Worm (Caenorhabditis elegans) whole organism, young adult: ENCODE results near the gene best-17.

Experiments used
- C06A6.2 ChIP-seq: fragments of 200-800 bp; sonication (Bioruptor generic); conservative IDR thresholded peaks from 2 replicates; pipeline ENCODE4 v1.3.6; 2022; ENCODE audit warnings: missing genetic modification characterization, missing compliant biosample characterization
- F37B4.10 ChIP-seq: fragments of 200-800 bp; sonication (Bioruptor generic); IDR thresholded peaks from 2 replicates; pipeline ENCODE4 v1.3.6; 2022; ENCODE audit warnings: missing genetic modification characterization, missing compliant biosample characterization
- K12H6.12 ChIP-seq: fragments of 200-800 bp; sonication (Bioruptor generic); optimal IDR thresholded peaks from 2 replicates; lab custom pipeline; 2018; ENCODE audit warnings: mild to moderate bottlenecking, missing genetic modification characterization, missing compliant biosample characterization
- T26A5.8 ChIP-seq: sonication (generic microtip); optimal IDR thresholded peaks from 2 replicates; lab custom pipeline; 2016; ENCODE audit warnings: missing genetic modification characterization, missing compliant biosample characterization
- Y53G8AR.9 ChIP-seq: fragments of 200-800 bp; sonication (Bioruptor generic); conservative IDR thresholded peaks from 2 replicates; pipeline ENCODE4 v1.3.6; 2022; ENCODE audit warnings: missing genetic modification reagents, missing genetic modification characterization, missing compliant biosample characterization
- ama-1 ChIP-seq, 3 experiments: fragments of 150-350 bp in 1 of 3; sonication (generic microtip) in 2 of 3; optimal IDR thresholded peaks; 2 replicates each; lab custom pipeline; 2014 to 2018; ENCODE audit warnings: missing biosample characterization in 2 of 3, missing genetic modification characterization in 2 of 3, missing genetic modification reagents in 2 of 3
- aptf-2 ChIP-seq: fragments of 200-800 bp; sonication (Bioruptor generic); conservative IDR thresholded peaks from 2 replicates; pipeline ENCODE4 v1.3.6; 2022; ENCODE audit warnings: missing genetic modification reagents, missing genetic modification characterization, missing compliant biosample characterization
- attf-5 ChIP-seq: fragments of 200-800 bp; sonication (Bioruptor generic); optimal IDR thresholded peaks from 2 replicates; lab custom pipeline; 2018; ENCODE audit warnings: mild to moderate bottlenecking, missing genetic modification characterization, missing compliant biosample characterization
- cebp-1 ChIP-seq, 2 experiments: fragments of 200-800 bp in 1 of 2; sonication (Bioruptor generic) in 1 of 2; sonication (generic microtip) in 1 of 2; IDR thresholded peaks in 1 of 2; optimal IDR thresholded peaks in 1 of 2; 2 replicates each; pipeline versions ENCODE4 v1.3.6 to Lab custom; 2017 to 2022; ENCODE audit warnings: missing compliant biosample characterization in 2 of 2, missing genetic modification characterization in 2 of 2, mild to moderate bottlenecking in 1 of 2, missing genetic modification reagents in 1 of 2, moderate library complexity in 1 of 2
- ceh-100 ChIP-seq: fragments of 200-800 bp; sonication (Bioruptor generic); IDR thresholded peaks from 2 replicates; pipeline ENCODE4 v1.3.6; 2022; ENCODE audit warnings: missing genetic modification reagents, missing genetic modification characterization, missing compliant biosample characterization
- ceh-27 ChIP-seq: fragments of 200-800 bp; sonication (Bioruptor generic); optimal IDR thresholded peaks from 2 replicates; lab custom pipeline; 2018; ENCODE audit warnings: mild to moderate bottlenecking, missing genetic modification characterization, moderate library complexity, missing compliant biosample characterization
- chd-7 ChIP-seq: sonication (generic microtip); optimal IDR thresholded peaks from 2 replicates; lab custom pipeline; 2016; ENCODE audit warnings: mild to moderate bottlenecking, missing genetic modification characterization, moderate library complexity, missing compliant biosample characterization
- efl-1 ChIP-seq: fragments of 150-350 bp; optimal IDR thresholded peaks from 2 replicates; lab custom pipeline; 2014; ENCODE audit warnings: missing biosample characterization, missing genetic modification reagents, missing genetic modification characterization
- egl-18 ChIP-seq: fragments of 200-800 bp; sonication (Bioruptor generic); IDR thresholded peaks from 2 replicates; pipeline ENCODE4 v1.3.6; 2022; ENCODE audit warnings: missing genetic modification reagents, missing genetic modification characterization, missing compliant biosample characterization
- egrh-3 ChIP-seq: fragments of 200-800 bp; sonication (Bioruptor generic); IDR thresholded peaks from 2 replicates; pipeline ENCODE4 v1.3.6; 2022; ENCODE audit warnings: missing genetic modification reagents, missing genetic modification characterization, missing compliant biosample characterization
- ekl-4 ChIP-seq: fragments of 200-800 bp; sonication (Bioruptor generic); IDR thresholded peaks from 2 replicates; pipeline ENCODE4 v1.3.6; 2022; ENCODE audit warnings: missing genetic modification reagents, missing genetic modification characterization, missing compliant biosample characterization
- ets-4 ChIP-seq: fragments of 200-800 bp; sonication (Bioruptor generic); optimal IDR thresholded peaks from 2 replicates; lab custom pipeline; 2018; ENCODE audit warnings: mild to moderate bottlenecking, missing genetic modification characterization, missing compliant biosample characterization
- hlh-12 ChIP-seq: sonication (generic microtip); optimal IDR thresholded peaks from 2 replicates; lab custom pipeline; 2016; ENCODE audit warnings: missing genetic modification characterization, missing compliant biosample characterization
- hlh-26 ChIP-seq: fragments of 200-800 bp; sonication (Bioruptor generic); conservative IDR thresholded peaks from 2 replicates; pipeline ENCODE4 v1.3.6; 2022; ENCODE audit warnings: missing genetic modification reagents, missing genetic modification characterization, missing compliant biosample characterization
- hmg-1.2 ChIP-seq: fragments of 200-800 bp; sonication (Bioruptor generic); IDR thresholded peaks from 2 replicates; pipeline ENCODE4 v1.3.6; 2022; ENCODE audit warnings: missing genetic modification reagents, missing genetic modification characterization, missing compliant biosample characterization
- hsf-1 ChIP-seq: fragments of 200-800 bp; sonication (Bioruptor generic); IDR thresholded peaks from 2 replicates; pipeline ENCODE4 v1.3.6; 2022; ENCODE audit warnings: missing genetic modification reagents, missing genetic modification characterization, missing compliant biosample characterization
- lag-1 ChIP-seq: fragments of 200-800 bp; sonication (Bioruptor generic); IDR thresholded peaks from 2 replicates; pipeline ENCODE4 v1.3.6; 2022; ENCODE audit warnings: missing genetic modification reagents, missing genetic modification characterization, missing compliant biosample characterization
- let-607 ChIP-seq, 2 experiments: fragments of 200-800 bp in 1 of 2; sonication (Bioruptor generic) in 1 of 2; sonication (generic microtip) in 1 of 2; optimal IDR thresholded peaks; 2 replicates each; lab custom pipeline; 2016 to 2018; ENCODE audit warnings: mild to moderate bottlenecking in 2 of 2, missing compliant biosample characterization in 2 of 2, missing genetic modification characterization in 2 of 2, moderate library complexity in 2 of 2, missing genotype in 1 of 2
- lin-40 ChIP-seq: sonication (generic microtip); optimal IDR thresholded peaks from 2 replicates; lab custom pipeline; 2016; ENCODE audit warnings: missing genetic modification characterization, mild to moderate bottlenecking, missing compliant biosample characterization, missing genotype, missing genetic modification reagents
- madf-3 ChIP-seq: fragments of 200-800 bp; sonication (Bioruptor generic); IDR thresholded peaks from 2 replicates; pipeline ENCODE4 v1.3.6; 2022; ENCODE audit warnings: missing genetic modification reagents, missing genetic modification characterization, missing compliant biosample characterization
- mcd-1 ChIP-seq: fragments of 200-800 bp; sonication (Bioruptor generic); IDR thresholded peaks from 2 replicates; pipeline ENCODE4 v1.3.6; 2022; ENCODE audit warnings: missing genetic modification reagents, missing genetic modification characterization, missing compliant biosample characterization
- nhr-80 ChIP-seq: sonication (generic microtip); optimal IDR thresholded peaks from 2 replicates; lab custom pipeline; 2016; ENCODE audit warnings: missing genetic modification characterization, missing compliant biosample characterization
- rcor-1 ChIP-seq: fragments of 200-800 bp; sonication (Bioruptor generic); IDR thresholded peaks from 2 replicates; pipeline ENCODE4 v1.3.6; 2022; ENCODE audit warnings: missing genetic modification reagents, missing genetic modification characterization, missing compliant biosample characterization
- sdz-38 ChIP-seq: sonication (generic microtip); optimal IDR thresholded peaks from 2 replicates; lab custom pipeline; 2016; ENCODE audit warnings: missing genotype, missing genetic modification characterization, missing compliant biosample characterization
- tbx-9 ChIP-seq: sonication (generic microtip); optimal IDR thresholded peaks from 2 replicates; lab custom pipeline; 2016; ENCODE audit warnings: borderline replicate concordance, missing genetic modification characterization, inconsistent platforms, missing compliant biosample characterization
- unc-62 ChIP-seq: fragments of 150-350 bp; optimal IDR thresholded peaks from 2 replicates; lab custom pipeline; 2014; ENCODE audit warnings: missing biosample characterization, missing genetic modification reagents, missing genetic modification characterization
- zfh-2 ChIP-seq: fragments of 200-800 bp; sonication (Bioruptor generic); conservative IDR thresholded peaks from 2 replicates; pipeline ENCODE4 v1.3.6; 2022; ENCODE audit warnings: missing genetic modification reagents, missing genetic modification characterization, missing compliant biosample characterization
- zim-3 ChIP-seq: sonication (generic microtip); optimal IDR thresholded peaks from 2 replicates; lab custom pipeline; 2017; ENCODE audit warnings: mild to moderate bottlenecking, missing genetic modification characterization, moderate library complexity, missing compliant biosample characterization
- ztf-18 ChIP-seq: sonication (generic microtip); optimal IDR thresholded peaks from 2 replicates; lab custom pipeline; 2016; ENCODE audit warnings: missing genotype, mild to moderate bottlenecking, missing genetic modification characterization, missing compliant biosample characterization
- ztf-22 ChIP-seq: fragments of 200-800 bp; sonication (Bioruptor generic); optimal IDR thresholded peaks from 2 replicates; lab custom pipeline; 2018; ENCODE audit warnings: mild to moderate bottlenecking, missing genetic modification characterization, moderate library complexity, missing compliant biosample characterization

best-17 gene

DNA sequence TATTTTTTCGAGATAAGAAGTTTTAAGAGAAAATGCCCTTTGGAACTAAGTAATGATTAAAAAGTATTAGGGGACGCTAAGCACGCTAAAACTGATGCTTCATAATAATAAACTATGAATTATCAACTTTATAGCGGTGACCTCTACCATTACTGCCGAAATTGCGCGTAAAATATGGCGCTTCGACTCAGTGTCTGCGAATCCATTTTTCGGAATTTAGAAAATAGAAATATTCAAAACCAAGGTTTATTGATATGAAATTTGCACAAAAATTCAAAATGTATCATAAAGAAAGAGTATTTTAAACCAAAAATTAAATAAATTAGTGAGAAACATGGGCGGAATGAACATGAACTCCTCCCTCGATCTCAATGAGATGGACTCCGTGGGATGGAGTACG, 10.2 kb downstream of the best-17 start (continued):
- peak; percentile 18 for TF ChIP-seq nhr-80
- no peak for TF ChIP-seq K12H6.12 (tag; lab: Kevin White, UChicago)
- TF ChIP-seq lag-1 (GFP tag; lab: Robert Waterston, UW): no peak
- TF ChIP-seq egl-18: no peak
- TF ChIP-seq ztf-22 (GFP tag; lab: Kevin White, UChicago): no peak
- no peak for TF ChIP-seq efl-1 (GFP tag; lab: Kevin White, UChicago)

- TF ChIP-seq ama-1 (optimal IDR thresholded peaks at IDR 0.05; lab: Kevin White, UChicago): no peak
- TF ChIP-seq ama-1 (GFP tag; optimal IDR thresholded peaks at IDR 0.05; lab: Kevin White, UChicago): no peak
- TF ChIP-seq zim-3 (tag; lab: Kevin White, UChicago): no peak
- TF ChIP-seq F37B4.10 (GFP tag; lab: Robert Waterston, UW): no peak
- TF ChIP-seq unc-62 (GFP tag; lab: Kevin White, UChicago): no peak
- no peak for TF ChIP-seq K12H6.12 (tag; lab: Kevin White, UChicago)
- TF ChIP-seq sdz-38 (tag; lab: Kevin White, UChicago): no peak
- TF ChIP-seq zfh-2: no peak
- TF ChIP-seq hsf-1 (GFP tag; lab: Robert Waterston, UW): no peak
- no peak for TF ChIP-seq ceh-100 (GFP tag; lab: Robert Waterston, UW)
- no peak for TF ChIP-seq hlh-26 (GFP tag; lab: Robert Waterston, UW)
- no peak for TF ChIP-seq T26A5.8 (tag; lab: Kevin White, UChicago)
- TF ChIP-seq aptf-2 (GFP tag; lab: Robert Waterston, UW): no peak
- no peak for TF ChIP-seq ztf-18
- TF ChIP-seq, all 124 proteins: peak for 0
These were observed 10.8 kb downstream of the best-17 start, which contains the start of gene Y55B1AR.2 for ce11 chrIII:598687-599086. Y55B1AR.2 (minus strand) TSS chrIII:598787.

DNA sequence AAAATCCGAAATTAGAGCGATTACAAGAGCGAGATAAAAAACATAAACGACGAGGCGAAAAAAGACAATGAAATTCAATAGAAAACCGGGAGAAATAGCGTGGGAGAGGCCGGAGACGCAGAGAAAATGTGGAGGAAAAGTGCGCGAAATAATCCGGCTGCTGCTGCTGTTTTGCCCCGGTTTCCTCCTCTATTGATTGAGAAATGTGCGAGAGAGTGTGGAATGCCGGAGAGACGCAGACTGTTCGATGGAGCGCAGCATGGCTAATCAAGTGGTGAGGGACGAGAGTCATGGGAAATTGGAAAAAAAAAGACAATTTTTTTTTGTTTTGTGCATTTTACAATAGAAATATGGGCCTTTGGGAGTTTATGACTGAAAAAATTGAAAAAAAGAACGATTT, 11.3 kb downstream of the best-17 start:
- TF ChIP-seq zfh-2: peak; percentile 93
- TF ChIP-seq ets-4 (GFP tag; lab: Kevin White, UChicago): no peak
- peak; percentile 96 for TF ChIP-seq hmg-1.2 (GFP tag; lab: Robert Waterston, UW)
- TF ChIP-seq efl-1 (GFP tag; lab: Kevin White, UChicago): peak; percentile 22
- peak; percentile 59 for TF ChIP-seq attf-5
- no peak for TF ChIP-seq tbx-9
- no peak for TF ChIP-seq ekl-4 (GFP tag; lab: Robert Waterston, UW)
- TF ChIP-seq mcd-1: peak; percentile 32; the same call in 1 of the 2 replicates
- no peak for TF ChIP-seq cebp-1 (GFP tag; IDR thresholded peaks at IDR 0.05; lab: Robert Waterston, UW)
- TF ChIP-seq cebp-1 (tag; optimal IDR thresholded peaks at IDR 0.05; lab: Kevin White, UChicago): peak; percentile 60
- 0 out of 2 replicates have a peak, but pooled peaks have one; percentile 9 for TF ChIP-seq madf-3 (GFP tag; lab: Robert Waterston, UW)
- no peak for TF ChIP-seq hlh-12
- 0 out of 2 replicates have a peak, but pooled peaks have one; percentile 22 for TF ChIP-seq Y53G8AR.9 (GFP tag; lab: Robert Waterston, UW)
- peak; percentile 25 for TF ChIP-seq K12H6.12 (tag; lab: Kevin White, UChicago)
- TF ChIP-seq C06A6.2 (GFP tag; lab: Robert Waterston, UW): no peak
- TF ChIP-seq egrh-3 (GFP tag; lab: Robert Waterston, UW): 0 out of 2 replicates have a peak, but pooled peaks have one; percentile 14
- peak; percentile 55 for TF ChIP-seq lin-40 (tag; lab: Kevin White, UChicago)
- no peak for TF ChIP-seq let-607 (tag; optimal IDR thresholded peaks at IDR 0.05; lab: Kevin White, UChicago)
- 0 out of 2 replicates have a peak, but pooled peaks have one; percentile 6 for TF ChIP-seq rcor-1 (GFP tag; lab: Robert Waterston, UW)
- TF ChIP-seq chd-7: peak; percentile 13
- TF ChIP-seq ceh-27 (GFP tag; lab: Kevin White, UChicago): peak; percentile 35
- TF ChIP-seq, all 124 proteins: peak for 14
